Fruit fly (Drosophila melanogaster) whole organism, embryonic: Measurements from ENCODE around the gene CG12691.

ENCODE experiments used
- B-H1 ChIP-seq: fragments of 200-800 bp; sonication (Bioruptor generic); IDR thresholded peaks from 3 replicates; pipeline ENCODE4 v1.3.6; 2022; ENCODE audit warnings: missing biosample characterization, missing genetic modification characterization
- CG1233 ChIP-seq: fragments of 200-800 bp; sonication (Bioruptor generic); optimal IDR thresholded peaks from 4 replicates; lab custom pipeline; 2018; ENCODE audit warnings: missing biosample characterization, mild to moderate bottlenecking, missing genetic modification characterization
- CG16779 ChIP-seq: fragments of 200-800 bp; sonication (Bioruptor generic); IDR thresholded peaks from 2 replicates; pipeline ENCODE4 v1.3.6; 2022; ENCODE audit warnings: missing biosample characterization, missing genetic modification characterization
- CG16813 ChIP-seq: fragments of 200-800 bp; sonication (Bioruptor generic); IDR thresholded peaks from 3 replicates; pipeline ENCODE4 v1.3.6; 2022; ENCODE audit warnings: missing biosample characterization, missing genetic modification characterization; ENCODE audit not compliant: partially characterized antibody
- CG2129 ChIP-seq: fragments of 200-800 bp; sonication (Bioruptor generic); IDR thresholded peaks from 2 replicates; pipeline ENCODE4 v1.3.6; 2022; ENCODE audit warnings: missing biosample characterization, missing genetic modification characterization; ENCODE audit not compliant: partially characterized antibody
- CG6254 ChIP-seq: fragments of 200-800 bp; sonication (Bioruptor generic); optimal IDR thresholded peaks from 3 replicates; lab custom pipeline; 2017; ENCODE audit warnings: mild to moderate bottlenecking, missing biosample characterization, missing genetic modification reagents, missing genetic modification characterization
- CG6272 ChIP-seq: fragments of 200-800 bp; sonication (Bioruptor generic); IDR thresholded peaks from 2 replicates; pipeline ENCODE4 v1.3.6; 2022; ENCODE audit warnings: missing biosample characterization, missing genetic modification characterization
- CG7372 ChIP-seq: fragments of 200-800 bp; sonication (Bioruptor generic); IDR thresholded peaks from 2 replicates; pipeline ENCODE4 v1.3.6; 2022; ENCODE audit warnings: missing biosample characterization, missing genetic modification characterization
- CG8089 ChIP-seq: fragments of 200-800 bp; sonication (Bioruptor generic); optimal IDR thresholded peaks from 3 replicates; lab custom pipeline; 2016; ENCODE audit warnings: missing biosample characterization, missing genetic modification characterization
- CG8290 ChIP-seq, 3 experiments: fragments of 200-800 bp; sonication (Bioruptor generic); optimal IDR thresholded peaks; 2 replicates each; lab custom pipeline; 2016 to 2019; ENCODE audit warnings: missing biosample characterization in 3 of 3, missing genetic modification characterization in 3 of 3, mild to moderate bottlenecking in 2 of 3, moderate library complexity in 1 of 3
- CG8388 ChIP-seq: fragments of 200-800 bp; sonication (Bioruptor generic); optimal IDR thresholded peaks from 2 replicates; lab custom pipeline; 2019; ENCODE audit warnings: missing biosample characterization, mild to moderate bottlenecking, missing genetic modification characterization, moderate library complexity
- CTCF ChIP-seq: fragments of 200-800 bp; sonication (Bioruptor generic); optimal IDR thresholded peaks from 2 replicates; lab custom pipeline; 2017; ENCODE audit warnings: missing biosample characterization, mild to moderate bottlenecking, missing genetic modification characterization, moderate library complexity
- Doc3 ChIP-seq: fragments of 200-800 bp; sonication (Bioruptor generic); IDR thresholded peaks from 3 replicates; pipeline ENCODE4 v1.3.6; 2022; ENCODE audit warnings: missing biosample characterization, missing genetic modification characterization; ENCODE audit not compliant: partially characterized antibody
- Hey ChIP-seq: fragments of 200-800 bp; sonication (Bioruptor generic); optimal IDR thresholded peaks from 3 replicates; lab custom pipeline; 2018; ENCODE audit warnings: missing biosample characterization, mild to moderate bottlenecking, missing genetic modification characterization
- Med ChIP-seq: fragments of 200-800 bp; sonication (Bioruptor generic); peaks from one replicate; lab custom pipeline; 2016; ENCODE audit warnings: missing biosample characterization, missing genetic modification characterization, mild to moderate bottlenecking, inconsistent platforms, moderate library complexity
- Ptx1 ChIP-seq: fragments of 200-800 bp; sonication (Bioruptor generic); IDR thresholded peaks from 2 replicates; pipeline ENCODE4 v1.3.6; 2022; ENCODE audit warnings: missing biosample characterization, missing genetic modification characterization
- Rfx ChIP-seq: fragments of 200-800 bp; sonication (Bioruptor generic); IDR thresholded peaks from 2 replicates; pipeline ENCODE4 v1.3.6; 2022; ENCODE audit warnings: missing biosample characterization, missing genetic modification characterization
- Scr ChIP-seq: fragments of 200-800 bp; sonication (Bioruptor generic); IDR thresholded peaks from 2 replicates; pipeline ENCODE4 v1.3.6; 2022; ENCODE audit warnings: missing biosample characterization, missing genetic modification characterization; ENCODE audit not compliant: partially characterized antibody
- Sry-β ChIP-seq: fragments of 200-800 bp; sonication (Bioruptor generic); optimal IDR thresholded peaks from 2 replicates; lab custom pipeline; 2018; ENCODE audit warnings: missing biosample characterization, mild to moderate bottlenecking, missing genetic modification characterization, moderate library complexity
- abd-A ChIP-seq: fragments of 200-800 bp; sonication (Bioruptor generic); optimal IDR thresholded peaks from 3 replicates; lab custom pipeline; 2019; ENCODE audit warnings: missing biosample characterization, mild to moderate bottlenecking, missing genetic modification characterization, moderate library complexity
- al ChIP-seq: fragments of 200-800 bp; sonication (Bioruptor generic); IDR thresholded peaks from 2 replicates; pipeline ENCODE4 v1.3.6; 2022; ENCODE audit warnings: missing biosample characterization, missing genetic modification characterization
- btn ChIP-seq: fragments of 200-800 bp; sonication (Bioruptor generic); optimal IDR thresholded peaks from 2 replicates; lab custom pipeline; 2016; ENCODE audit warnings: missing biosample characterization, missing genetic modification characterization
- ewg ChIP-seq: fragments of 200-800 bp; sonication (Bioruptor generic); optimal IDR thresholded peaks from 3 replicates; lab custom pipeline; 2017; ENCODE audit warnings: mild to moderate bottlenecking, missing biosample characterization, missing genetic modification reagents, missing genetic modification characterization
- jumu ChIP-seq: fragments of 200-800 bp; sonication (Bioruptor generic); optimal IDR thresholded peaks from 3 replicates; lab custom pipeline; 2016; ENCODE audit warnings: missing biosample characterization, missing genetic modification characterization
- nerfin-1 ChIP-seq: fragments of 200-800 bp; sonication (Bioruptor generic); optimal IDR thresholded peaks from 3 replicates; lab custom pipeline; 2019; ENCODE audit warnings: missing biosample characterization, mild to moderate bottlenecking, missing genetic modification characterization, moderate library complexity
- pfk ChIP-seq: fragments of 200-800 bp; sonication (Bioruptor generic); optimal IDR thresholded peaks from 2 replicates; lab custom pipeline; 2018; ENCODE audit warnings: missing biosample characterization, mild to moderate bottlenecking, missing genetic modification characterization, moderate library complexity
- ranshi ChIP-seq: fragments of 200-800 bp; sonication (Bioruptor generic); IDR thresholded peaks from 2 replicates; pipeline ENCODE4 v1.3.6; 2022; ENCODE audit warnings: missing biosample characterization, missing genetic modification characterization
- run ChIP-seq: fragments of 200-800 bp; sonication (Bioruptor generic); optimal IDR thresholded peaks from 3 replicates; lab custom pipeline; 2018; ENCODE audit warnings: missing biosample characterization, mild to moderate bottlenecking, missing genetic modification characterization
- sens ChIP-seq: fragments of 200-800 bp; sonication (Bioruptor generic); peaks from one replicate; lab custom pipeline; 2016; ENCODE audit warnings: missing biosample characterization, missing genetic modification characterization
- stwl ChIP-seq: fragments of 200-800 bp; sonication (Bioruptor generic); optimal IDR thresholded peaks from 3 replicates; lab custom pipeline; 2018; ENCODE audit warnings: missing biosample characterization, mild to moderate bottlenecking, missing genetic modification characterization, moderate library complexity
- tin ChIP-seq: fragments of 200-800 bp; sonication (Bioruptor generic); optimal IDR thresholded peaks from 3 replicates; lab custom pipeline; 2016; ENCODE audit warnings: missing biosample characterization, missing genetic modification characterization
- tll ChIP-seq, 2 experiments: fragments of 200-800 bp in 1 of 2; fragments of >200 bp in 1 of 2; sonication (Bioruptor generic) in 1 of 2; optimal IDR thresholded peaks; 2 replicates each; lab custom pipeline; 2017 to 2019; ENCODE audit warnings: missing biosample characterization in 2 of 2, missing genetic modification characterization in 2 of 2, mild to moderate bottlenecking in 1 of 2, moderate library complexity in 1 of 2
- trem ChIP-seq: fragments of 200-800 bp; optimal IDR thresholded peaks from 3 replicates; lab custom pipeline; 2019; ENCODE audit warnings: missing biosample characterization, mild to moderate bottlenecking, missing genetic modification characterization, moderate library complexity
- tup ChIP-seq: fragments of 200-800 bp; sonication (Bioruptor generic); optimal IDR thresholded peaks from 2 replicates; lab custom pipeline; 2016; ENCODE audit warnings: missing biosample characterization, mild to moderate bottlenecking, missing genetic modification characterization, moderate library complexity
- yki ChIP-seq: fragments of >200 bp; optimal IDR thresholded peaks from 3 replicates; lab custom pipeline; 2018

The CG12691 gene

DNA sequence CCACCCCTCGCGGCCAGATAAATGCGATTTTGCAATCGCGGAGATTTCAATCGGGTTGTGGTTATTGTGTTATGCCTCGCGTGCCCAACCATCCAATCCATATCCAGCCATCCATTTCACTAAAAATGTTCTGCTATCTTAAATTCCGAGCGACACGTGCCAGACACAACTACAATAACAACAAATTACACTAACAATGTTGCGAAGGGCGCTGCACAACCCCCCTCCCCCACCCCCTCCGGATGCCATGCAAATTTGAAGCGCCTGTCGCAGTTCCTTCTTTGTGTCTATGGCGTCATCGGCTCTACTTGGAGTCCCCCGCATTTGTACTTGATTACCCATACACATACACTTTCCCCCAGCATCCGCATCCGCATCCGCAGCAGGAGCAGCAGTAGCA lies 570 bp upstream of the CG12691 start:
- TF ChIP-seq Med (peak; percentile 56), abd-A (tag; lab: Kevin White, UChicago) (peak; percentile 23), Hey (tag; lab: Kevin White, UChicago) (peak; percentile 92), ewg (no peak)
- TF ChIP-seq, all 482 proteins: peak for 3

DNA sequence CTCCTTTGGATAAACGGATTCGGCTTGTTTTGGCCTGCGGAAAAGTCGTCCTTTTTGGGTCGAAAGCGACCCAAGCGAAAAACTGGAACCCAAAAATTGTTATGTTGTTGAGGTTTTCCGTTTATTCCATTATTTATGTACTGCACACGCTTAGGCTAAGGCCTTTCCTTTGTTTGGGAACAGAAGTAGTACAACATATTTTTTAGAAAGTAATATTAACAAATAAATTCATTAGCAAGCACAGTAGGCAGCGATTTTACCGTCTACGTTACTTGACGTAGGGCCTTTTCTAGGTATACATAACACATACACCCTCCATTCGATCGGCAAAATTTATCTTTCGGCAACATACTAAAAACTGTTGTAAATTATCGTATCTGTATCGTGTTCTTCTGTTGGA lies 2.5 kb downstream of the CG12691 start, which contains the start of gene CG15572:
Gene CG15572 (plus strand): TSS at position 301 of the 400 bp plus-strand sequence.
- no peak for TF ChIP-seq Ptx1 (GFP tag; lab: Robert Waterston, UW)
- TF ChIP-seq Rfx (GFP tag; lab: Robert Waterston, UW) = no peak
- no peak for TF ChIP-seq sens (GFP tag; lab: Kevin White, UChicago)

DNA sequence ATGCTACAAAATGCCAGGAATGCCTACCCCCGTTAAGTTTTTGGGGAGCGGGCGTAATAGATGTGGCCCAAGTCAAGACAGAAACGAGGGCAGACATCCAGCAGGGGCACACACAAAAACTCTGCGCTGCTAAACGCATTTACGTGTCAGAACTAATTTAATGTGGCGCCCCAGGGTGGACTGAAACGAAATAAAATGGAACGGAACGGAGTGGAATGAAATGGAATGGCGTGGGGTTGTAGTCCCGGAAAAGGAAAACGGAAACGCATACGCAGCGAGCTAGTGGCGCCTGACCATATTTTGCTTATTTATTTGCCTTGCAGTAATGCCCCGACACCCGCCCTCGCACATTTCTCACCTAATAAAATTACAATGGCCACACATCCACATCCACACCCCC lies 7.6 kb downstream of the CG12691 start:
- peak; percentile 32 for TF ChIP-seq CTCF (GFP tag; lab: Kevin White, UChicago)
- TF ChIP-seq CG7372 = no peak
- TF ChIP-seq pfk (GFP tag; lab: Kevin White, UChicago) = peak; percentile 91
- TF ChIP-seq tin = no peak
- no peak for TF ChIP-seq tll (GFP tag; optimal IDR thresholded peaks at IDR 0.05; lab: Kevin White, UChicago)
- no peak for TF ChIP-seq Scr
- peak; percentile 15 for TF ChIP-seq stwl (tag; lab: Kevin White, UChicago)
- no peak for TF ChIP-seq CG16813 (GFP tag; lab: Robert Waterston, UW)
- TF ChIP-seq CG6272 (GFP tag; lab: Robert Waterston, UW) = no peak
- TF ChIP-seq run (tag; lab: Kevin White, UChicago) = no peak
- TF ChIP-seq CG8089 (GFP tag; lab: Kevin White, UChicago) = no peak
- no peak for TF ChIP-seq nerfin-1 (tag; lab: Kevin White, UChicago)
- TF ChIP-seq Doc3 (GFP tag; lab: Robert Waterston, UW) = no peak
- TF ChIP-seq tup = no peak
- no peak for TF ChIP-seq ranshi (GFP tag; lab: Robert Waterston, UW)
- TF ChIP-seq CG16779 (GFP tag; lab: Robert Waterston, UW) = no peak
- TF ChIP-seq jumu (GFP tag; lab: Kevin White, UChicago) = no peak

DNA sequence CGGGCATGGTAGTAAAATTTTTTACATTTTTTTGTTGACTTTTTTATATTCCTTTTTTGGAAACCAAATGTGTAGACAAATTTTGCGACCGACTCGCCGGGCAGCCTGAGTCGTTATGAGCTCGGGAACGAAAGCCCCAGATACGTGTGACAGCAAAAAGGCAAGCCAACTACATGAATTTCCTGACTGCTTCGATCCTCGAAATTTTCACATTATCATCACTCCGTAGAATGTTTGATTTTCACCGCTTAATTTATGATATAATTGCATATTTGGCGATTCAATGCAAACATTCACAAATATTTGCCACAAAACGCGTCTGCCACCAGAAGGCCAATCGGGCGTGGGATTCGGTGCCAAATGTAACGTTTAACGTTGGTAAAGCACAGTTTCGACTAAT lies 11.0 kb downstream of the CG12691 start, which contains the start of gene CG15577:
Gene CG15577 (minus strand): TSS at position 101 of the 400 bp plus-strand sequence.
- TF ChIP-seq CG8388 (GFP tag; lab: Kevin White, UChicago) = no peak
- no peak for TF ChIP-seq CG1233 (GFP tag; lab: Kevin White, UChicago)
- no peak for TF ChIP-seq yki
- no peak for TF ChIP-seq CG6254 (GFP tag; lab: Kevin White, UChicago)
- no peak for TF ChIP-seq CG2129 (GFP tag; lab: Robert Waterston, UW)
- TF ChIP-seq, all 482 proteins: peak for 0

DNA sequence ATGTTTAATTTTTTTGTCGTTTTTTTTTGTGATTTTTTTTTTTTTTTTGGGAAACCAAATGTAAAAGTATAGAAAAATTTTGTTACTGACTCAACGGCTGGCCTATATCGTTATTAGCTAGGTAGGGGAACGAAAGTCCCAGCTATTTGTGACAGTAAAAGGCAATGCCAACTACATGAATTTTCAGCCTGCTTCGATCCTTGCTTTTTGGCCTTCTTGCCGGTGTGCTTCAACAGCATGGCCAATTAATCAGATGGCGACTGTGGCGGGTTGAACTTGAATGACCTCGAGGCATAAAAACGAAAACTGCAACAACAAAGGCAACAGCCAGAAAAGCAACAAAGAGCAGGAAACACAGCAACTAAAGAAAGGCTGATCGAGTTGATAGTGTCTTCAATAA lies 12.0 kb downstream of the CG12691 start, which contains the start of gene CG15578:
Gene CG15578 (minus strand): TSS at position 101 of the 400 bp plus-strand sequence.
- TF ChIP-seq al = no peak
- TF ChIP-seq Sry-β (GFP tag; lab: Kevin White, UChicago) = no peak
- no peak for TF ChIP-seq CG8290 (GFP tag; optimal IDR thresholded peaks at IDR 0.05; lab: Kevin White, UChicago)
- TF ChIP-seq CG8290 (tag; optimal IDR thresholded peaks at IDR 0.05; lab: Kevin White, UChicago) = no peak
- no peak for TF ChIP-seq btn
- TF ChIP-seq B-H1 = no peak
- TF ChIP-seq trem (tag; lab: Kevin White, UChicago) = no peak
